Fruit fly (Drosophila melanogaster) whole organism, embryonic: ENCODE results near the gene CG4455.

Experiments
- Ada2b ChIP-seq: fragments of 200-800 bp; sonication (Bioruptor generic); IDR thresholded peaks from 2 replicates; pipeline ENCODE4 v1.3.6; 2022; ENCODE audit warnings: missing biosample characterization, missing genetic modification characterization
- BEAF-32 ChIP-seq: fragments of 200-800 bp; sonication (Bioruptor generic); optimal IDR thresholded peaks from 3 replicates; lab custom pipeline; 2017; ENCODE audit warnings: missing biosample characterization, missing genetic modification characterization, mild to moderate bottlenecking, moderate library complexity, missing genetic modification reagents
- CG11247 ChIP-seq: fragments of 200-800 bp; sonication (Bioruptor generic); IDR thresholded peaks from 2 replicates; pipeline ENCODE4 v1.3.6; 2022; ENCODE audit warnings: missing biosample characterization, missing genetic modification characterization
- CG12104 ChIP-seq: fragments of 200-800 bp; sonication (Bioruptor generic); optimal IDR thresholded peaks from 3 replicates; lab custom pipeline; 2016; ENCODE audit warnings: missing biosample characterization, missing genetic modification characterization
- CG13424 ChIP-seq: fragments of 200-800 bp; sonication (Bioruptor generic); optimal IDR thresholded peaks from 2 replicates; lab custom pipeline; 2019; ENCODE audit warnings: missing biosample characterization, mild to moderate bottlenecking, missing genetic modification characterization, moderate library complexity
- CG15011 ChIP-seq: fragments of 200-800 bp; sonication (Bioruptor generic); optimal IDR thresholded peaks from 3 replicates; lab custom pipeline; 2018; ENCODE audit warnings: missing biosample characterization, mild to moderate bottlenecking, missing genetic modification characterization
- CG15601 ChIP-seq: fragments of 200-800 bp; sonication (Bioruptor generic); optimal IDR thresholded peaks from 3 replicates; lab custom pipeline; 2019; ENCODE audit warnings: missing biosample characterization, mild to moderate bottlenecking, missing genetic modification characterization, moderate library complexity
- CG16863 ChIP-seq: fragments of 200-800 bp; sonication (Bioruptor generic); optimal IDR thresholded peaks from 3 replicates; lab custom pipeline; 2016; ENCODE audit warnings: missing biosample characterization, missing genetic modification characterization
- CG17186 ChIP-seq: fragments of 200-800 bp; sonication (Bioruptor generic); optimal IDR thresholded peaks from 3 replicates; lab custom pipeline; 2017; ENCODE audit warnings: missing biosample characterization, missing genetic modification reagents, missing genetic modification characterization
- CG18262 ChIP-seq: fragments of 200-800 bp; optimal IDR thresholded peaks from 3 replicates; lab custom pipeline; 2019; ENCODE audit warnings: missing biosample characterization, mild to moderate bottlenecking, missing genetic modification characterization, moderate library complexity
- CG2129 ChIP-seq: fragments of 200-800 bp; sonication (Bioruptor generic); IDR thresholded peaks from 2 replicates; pipeline ENCODE4 v1.3.6; 2022; ENCODE audit warnings: missing biosample characterization, missing genetic modification characterization; ENCODE audit not compliant: partially characterized antibody
- CG2202 ChIP-seq: fragments of 200-800 bp; sonication (Bioruptor generic); optimal IDR thresholded peaks from 2 replicates; lab custom pipeline; 2018; ENCODE audit warnings: missing biosample characterization, mild to moderate bottlenecking, missing genetic modification characterization
- CG2678 ChIP-seq: fragments of 200-800 bp; sonication (Bioruptor generic); optimal IDR thresholded peaks from 3 replicates; lab custom pipeline; 2019; ENCODE audit warnings: missing biosample characterization, mild to moderate bottlenecking, missing genetic modification characterization, moderate library complexity
- CG34422 ChIP-seq: fragments of 200-800 bp; sonication (Bioruptor generic); IDR thresholded peaks from 3 replicates; pipeline ENCODE4 v1.3.6; 2022; ENCODE audit warnings: missing biosample characterization, missing genetic modification characterization
- CG3838 ChIP-seq: fragments of 200-800 bp; sonication (Bioruptor generic); optimal IDR thresholded peaks from 3 replicates; lab custom pipeline; 2016; ENCODE audit warnings: missing biosample characterization, missing genetic modification characterization
- CG4282 ChIP-seq: fragments of 200-800 bp; sonication (Bioruptor generic); optimal IDR thresholded peaks from 2 replicates; lab custom pipeline; 2016; ENCODE audit warnings: missing biosample characterization, missing genetic modification characterization
- CG4404 ChIP-seq: fragments of 200-800 bp; sonication (Bioruptor generic); IDR thresholded peaks from 2 replicates; pipeline ENCODE4 v1.3.6; 2022; ENCODE audit warnings: missing biosample characterization, missing genetic modification characterization
- CG8281 ChIP-seq: fragments of 200-800 bp; sonication (Bioruptor generic); optimal IDR thresholded peaks from 2 replicates; lab custom pipeline; 2018; ENCODE audit warnings: missing biosample characterization, mild to moderate bottlenecking, missing genetic modification characterization, moderate library complexity
- CG9932 ChIP-seq: fragments of 200-800 bp; sonication (Bioruptor generic); IDR thresholded peaks from 2 replicates; pipeline ENCODE4 v1.3.6; 2022; ENCODE audit warnings: missing biosample characterization, missing genetic modification characterization
- Dp ChIP-seq: fragments of 200-800 bp; sonication (Bioruptor generic); optimal IDR thresholded peaks from 2 replicates; lab custom pipeline; 2018; ENCODE audit warnings: missing biosample characterization, mild to moderate bottlenecking, missing genetic modification characterization, moderate library complexity
- HLH3B ChIP-seq: fragments of 200-800 bp; sonication (Bioruptor generic); IDR thresholded peaks from 2 replicates; pipeline ENCODE4 v1.3.6; 2022; ENCODE audit warnings: missing biosample characterization, missing genetic modification characterization
- HmgZ ChIP-seq: fragments of 200-800 bp; sonication (Bioruptor generic); optimal IDR thresholded peaks from 2 replicates; lab custom pipeline; 2018; ENCODE audit warnings: missing biosample characterization, mild to moderate bottlenecking, missing genetic modification characterization
- Hr3 ChIP-seq: fragments of 200-800 bp; sonication (Bioruptor generic); optimal IDR thresholded peaks from 3 replicates; lab custom pipeline; 2016; ENCODE audit warnings: missing biosample characterization, missing genetic modification characterization
- Kr ChIP-seq: fragments of 200-800 bp; sonication (Bioruptor generic); optimal IDR thresholded peaks from 2 replicates; lab custom pipeline; 2017; ENCODE audit warnings: missing biosample characterization, mild to moderate bottlenecking, missing genetic modification characterization
- MTF-1 ChIP-seq: fragments of 200-800 bp; sonication (Bioruptor generic); optimal IDR thresholded peaks from 2 replicates; lab custom pipeline; 2018; ENCODE audit warnings: missing biosample characterization, mild to moderate bottlenecking, missing genetic modification characterization, borderline replicate concordance
- Mad ChIP-seq: fragments of 200-800 bp; sonication (Bioruptor generic); optimal IDR thresholded peaks from 2 replicates; lab custom pipeline; 2016; ENCODE audit warnings: missing biosample characterization, missing genetic modification characterization
- NK7.1 ChIP-seq: fragments of 200-800 bp; sonication (Bioruptor generic); optimal IDR thresholded peaks from 3 replicates; lab custom pipeline; 2016; ENCODE audit warnings: missing biosample characterization, missing genetic modification characterization
- Nf-YC ChIP-seq: fragments of 200-800 bp; optimal IDR thresholded peaks from 3 replicates; lab custom pipeline; 2019; ENCODE audit warnings: missing biosample characterization, mild to moderate bottlenecking, missing genetic modification characterization, moderate library complexity
- Ravus ChIP-seq: fragments of 200-800 bp; sonication (Bioruptor generic); IDR thresholded peaks from 2 replicates; pipeline ENCODE4 v1.3.6; 2022; ENCODE audit warnings: missing biosample characterization, missing genetic modification characterization
- Vsx1 ChIP-seq: fragments of 200-800 bp; sonication (Bioruptor generic); optimal IDR thresholded peaks from 2 replicates; lab custom pipeline; 2017; ENCODE audit warnings: missing biosample characterization, mild to moderate bottlenecking, missing genetic modification characterization, missing genetic modification reagents
- bowl ChIP-seq: fragments of 200-800 bp; sonication (Bioruptor generic); IDR thresholded peaks from 2 replicates; pipeline ENCODE4 v1.3.6; 2022; ENCODE audit warnings: missing biosample characterization, missing genetic modification characterization
- cg ChIP-seq: fragments of 200-800 bp; sonication (Bioruptor generic); optimal IDR thresholded peaks from 3 replicates; lab custom pipeline; 2019; ENCODE audit warnings: missing biosample characterization, mild to moderate bottlenecking, missing genetic modification characterization, moderate library complexity
- dmrt11E ChIP-seq: fragments of 200-800 bp; sonication (Bioruptor generic); optimal IDR thresholded peaks from 3 replicates; lab custom pipeline; 2018; ENCODE audit warnings: missing biosample characterization, mild to moderate bottlenecking, missing genetic modification characterization, moderate library complexity
- ems ChIP-seq: fragments of 200-800 bp; sonication (Bioruptor generic); optimal IDR thresholded peaks from 3 replicates; lab custom pipeline; 2016; ENCODE audit warnings: missing biosample characterization, missing genetic modification characterization
- gsb ChIP-seq: fragments of 200-800 bp; sonication (Bioruptor generic); IDR thresholded peaks from 2 replicates; pipeline ENCODE4 v1.3.6; 2022; ENCODE audit warnings: missing biosample characterization, missing genetic modification characterization
- hth ChIP-seq: fragments of >200 bp; optimal IDR thresholded peaks from 2 replicates; lab custom pipeline; 2017; ENCODE audit warnings: inconsistent platforms
- inv ChIP-seq: fragments of 200-800 bp; sonication (Bioruptor generic); IDR thresholded peaks from 2 replicates; pipeline ENCODE4 v1.3.6; 2022; ENCODE audit warnings: missing biosample characterization, missing genetic modification characterization; ENCODE audit not compliant: partially characterized antibody
- ken ChIP-seq: fragments of 200-800 bp; sonication (Bioruptor generic); IDR thresholded peaks from 3 replicates; pipeline ENCODE4 v1.3.6; 2022; ENCODE audit warnings: missing biosample characterization, missing genetic modification characterization
- nau ChIP-seq: fragments of 200-800 bp; sonication (Bioruptor generic); optimal IDR thresholded peaks from 3 replicates; lab custom pipeline; 2017; ENCODE audit warnings: missing biosample characterization, mild to moderate bottlenecking, missing genetic modification characterization, missing genetic modification reagents
- onecut ChIP-seq: fragments of 200-800 bp; sonication (Bioruptor generic); IDR thresholded peaks from 2 replicates; pipeline ENCODE4 v1.3.6; 2022; ENCODE audit warnings: missing biosample characterization, missing genetic modification characterization
- pan ChIP-seq, 4 experiments: fragments of >200 bp in 3 of 4; fragments of 200-800 bp in 1 of 4; sonication (Bioruptor generic) in 1 of 4; optimal IDR thresholded peaks in 3 of 4; IDR thresholded peaks in 1 of 4; 2 replicates each; pipeline versions ENCODE4 v1.3.6 to Lab custom; 2017 to 2022; ENCODE audit warnings: missing biosample characterization in 2 of 4, missing genetic modification characterization in 2 of 4, mixed read lengths in 1 of 4
- prd ChIP-seq, 3 experiments: fragments of >200 bp in 2 of 3; fragments of 200-800 bp in 1 of 3; sonication (Bioruptor generic) in 1 of 3; optimal IDR thresholded peaks in 2 of 3; IDR thresholded peaks in 1 of 3; 2 replicates in 2 of 3; 3 replicates in 1 of 3; pipeline versions ENCODE4 v1.3.6 to Lab custom; 2017 to 2022; ENCODE audit warnings: missing biosample characterization in 1 of 3, missing genetic modification characterization in 1 of 3
- ro ChIP-seq: fragments of 200-800 bp; sonication (Bioruptor generic); IDR thresholded peaks from 2 replicates; pipeline ENCODE4 v1.3.6; 2022; ENCODE audit warnings: missing biosample characterization, missing genetic modification characterization
- salm ChIP-seq: fragments of 200-800 bp; sonication (Bioruptor generic); optimal IDR thresholded peaks from 2 replicates; lab custom pipeline; 2018; ENCODE audit warnings: missing biosample characterization, mild to moderate bottlenecking, missing genetic modification characterization
- sd ChIP-seq: fragments of 200-800 bp; sonication (Bioruptor generic); optimal IDR thresholded peaks from 3 replicates; lab custom pipeline; 2018; ENCODE audit warnings: missing biosample characterization, mild to moderate bottlenecking, missing genetic modification characterization, moderate library complexity
- stc ChIP-seq: fragments of 200-800 bp; sonication (Bioruptor generic); IDR thresholded peaks from 2 replicates; pipeline ENCODE4 v1.3.6; 2022; ENCODE audit warnings: missing biosample characterization, missing genetic modification characterization
- tll ChIP-seq, 2 experiments: fragments of 200-800 bp in 1 of 2; fragments of >200 bp in 1 of 2; sonication (Bioruptor generic) in 1 of 2; optimal IDR thresholded peaks; 2 replicates each; lab custom pipeline; 2017 to 2019; ENCODE audit warnings: missing biosample characterization in 2 of 2, missing genetic modification characterization in 2 of 2, mild to moderate bottlenecking in 1 of 2, moderate library complexity in 1 of 2
- vvl ChIP-seq: fragments of 200-800 bp; sonication (Bioruptor generic); IDR thresholded peaks from 2 replicates; pipeline ENCODE4 v1.3.6; 2022; ENCODE audit warnings: missing biosample characterization, missing genetic modification characterization

CG4455 gene

dm6 chr2L:16307026-16307703 lies 45.6 kb upstream of the CG4455 start, which contains the start of the genes CG5861 and Syx5 (continued):
- TF ChIP-seq ken (GFP tag; lab: Robert Waterston, UW) (0 out of 3 replicates have a peak, but pooled peaks have one; percentile 22), Dp (GFP tag; lab: Kevin White, UChicago) (peak; percentile 35), inv (peak; percentile 84), vvl (GFP tag; lab: Robert Waterston, UW) (peak; percentile 63), ro (no peak), CG2129 (peak; percentile 92), cg (GFP tag; lab: Kevin White, UChicago) (peak; percentile 93), CG4404 (0 out of 2 replicates have a peak, but pooled peaks have one; percentile 25), sd (peak; percentile 63), HLH3B (GFP tag; lab: Robert Waterston, UW) (peak; percentile 40; the same call in 1 of the 2 replicates), Hr3 (peak; percentile 65), CG8281 (tag; lab: Kevin White, UChicago) (no peak), CG16863 (no peak), MTF-1 (no peak), NK7.1 (GFP tag; lab: Kevin White, UChicago) (no peak), tll (GFP tag; optimal IDR thresholded peaks at IDR 0.05; lab: Kevin White, UChicago) (no peak), CG3838 (GFP tag; lab: Kevin White, UChicago) (no peak), CG9932 (GFP tag; lab: Robert Waterston, UW) (peak; percentile 88), Ravus (GFP tag; lab: Robert Waterston, UW) (no peak), CG2678 (peak; percentile 74), CG15011 (GFP tag; lab: Kevin White, UChicago) (no peak), pan (optimal IDR thresholded peaks at IDR 0.05; lab: Kevin White, UChicago) (no peak), pan (GFP tag; optimal IDR thresholded peaks at IDR 0.05 in 1 of 2, IDR thresholded peaks at IDR 0.05 in 1 of 2) (peak in 1 of 2 experiments; percentile 50), bowl (GFP tag; lab: Robert Waterston, UW) (no peak), Nf-YC (tag; lab: Kevin White, UChicago) (peak; percentile 75), CG18262 (tag; lab: Kevin White, UChicago) (peak; percentile 62), Mad (GFP tag; lab: Kevin White, UChicago) (peak; percentile 5), gsb (GFP tag; lab: Robert Waterston, UW) (no peak), CG17186 (GFP tag; lab: Kevin White, UChicago) (no peak), Ada2b (peak; percentile 35; the same call in 1 of the 2 replicates), Kr (GFP tag; lab: Kevin White, UChicago) (no peak), CG15601 (tag; lab: Kevin White, UChicago) (peak; percentile 69), Vsx1 (GFP tag; lab: Kevin White, UChicago) (peak; percentile 47), salm (peak; percentile 45), onecut (no peak), prd (optimal IDR thresholded peaks at IDR 0.05; lab: Kevin White, UChicago) (no peak), prd (GFP tag; IDR thresholded peaks at IDR 0.05; lab: Robert Waterston, UW) (peak; percentile 67), HmgZ (tag; lab: Kevin White, UChicago) (peak; percentile 86), ems (GFP tag; lab: Kevin White, UChicago) (no peak), CG34422 (GFP tag; lab: Robert Waterston, UW) (0 out of 3 replicates have a peak, but pooled peaks have one; percentile 43), CG2202 (peak; percentile 18), hth (no peak), CG11247 (peak; percentile 45; the same call in 1 of the 2 replicates), dmrt11E (tag; lab: Kevin White, UChicago) (peak; percentile 22), CG4282 (GFP tag; lab: Kevin White, UChicago) (no peak), BEAF-32 (GFP tag; lab: Kevin White, UChicago) (peak; percentile 86), stc (GFP tag; lab: Robert Waterston, UW) (no peak), nau (peak; percentile 53), CG12104 (GFP tag; lab: Kevin White, UChicago) (no peak), CG13424 (peak; percentile 68)
